Worm (Caenorhabditis elegans) whole organism, L1 larva: ENCODE data around the gene unc-132.

Experiments
- C16A3.4 ChIP-seq: fragments of 150-350 bp; optimal IDR thresholded peaks from 2 replicates; lab custom pipeline; 2014; ENCODE audit warnings: missing biosample characterization, missing genetic modification characterization
- aly-2 ChIP-seq: fragments of 150-350 bp; optimal IDR thresholded peaks from 2 replicates; lab custom pipeline; 2014; ENCODE audit warnings: missing biosample characterization, missing genetic modification characterization
- ama-1 ChIP-seq: fragments of 150-350 bp; optimal IDR thresholded peaks from 2 replicates; lab custom pipeline; 2014
- blmp-1 ChIP-seq: fragments of 150-350 bp; optimal IDR thresholded peaks from 2 replicates; lab custom pipeline; 2014; ENCODE audit warnings: missing biosample characterization, missing genetic modification characterization
- ceh-82 ChIP-seq, 3 experiments: fragments of 150-350 bp in 1 of 3; sonication (generic microtip) in 2 of 3; optimal IDR thresholded peaks; 2 replicates each; lab custom pipeline; 2014 to 2017; ENCODE audit warnings: missing biosample characterization in 3 of 3, missing genetic modification characterization in 3 of 3
- ces-1 ChIP-seq: fragments of 150-350 bp; optimal IDR thresholded peaks from 2 replicates; lab custom pipeline; 2014; ENCODE audit warnings: missing biosample characterization, missing genetic modification reagents, missing genetic modification characterization
- elt-2 ChIP-seq: sonication (generic microtip); optimal IDR thresholded peaks from 2 replicates; lab custom pipeline; 2016; ENCODE audit warnings: missing genetic modification characterization, mild to moderate bottlenecking, inconsistent platforms, missing compliant biosample characterization, missing genetic modification reagents
- fkh-8 ChIP-seq: sonication (generic microtip); optimal IDR thresholded peaks from 2 replicates; lab custom pipeline; 2016; ENCODE audit warnings: mild to moderate bottlenecking, missing genetic modification characterization, missing compliant biosample characterization
- fos-1 ChIP-seq: fragments of 150-350 bp; optimal IDR thresholded peaks from 2 replicates; lab custom pipeline; 2014; ENCODE audit warnings: missing biosample characterization, missing genetic modification characterization
- nhr-90 ChIP-seq: sonication (generic microtip); optimal IDR thresholded peaks from 2 replicates; lab custom pipeline; 2016; ENCODE audit warnings: mild to moderate bottlenecking, missing genetic modification characterization, missing compliant biosample characterization; ENCODE audit not compliant: poor library complexity
- rnt-1 ChIP-seq: sonication (generic microtip); optimal IDR thresholded peaks from 2 replicates; lab custom pipeline; 2016; ENCODE audit warnings: mild to moderate bottlenecking, missing genetic modification characterization, moderate library complexity, missing compliant biosample characterization
- sup-37 ChIP-seq: fragments of 200-800 bp; sonication (Bioruptor generic); optimal IDR thresholded peaks from 2 replicates; lab custom pipeline; 2018; ENCODE audit warnings: mild to moderate bottlenecking, missing genetic modification characterization, missing compliant biosample characterization
- zag-1 ChIP-seq: fragments of 150-350 bp; optimal IDR thresholded peaks from 2 replicates; lab custom pipeline; 2014; ENCODE audit warnings: missing biosample characterization, missing genetic modification characterization

DNA sequence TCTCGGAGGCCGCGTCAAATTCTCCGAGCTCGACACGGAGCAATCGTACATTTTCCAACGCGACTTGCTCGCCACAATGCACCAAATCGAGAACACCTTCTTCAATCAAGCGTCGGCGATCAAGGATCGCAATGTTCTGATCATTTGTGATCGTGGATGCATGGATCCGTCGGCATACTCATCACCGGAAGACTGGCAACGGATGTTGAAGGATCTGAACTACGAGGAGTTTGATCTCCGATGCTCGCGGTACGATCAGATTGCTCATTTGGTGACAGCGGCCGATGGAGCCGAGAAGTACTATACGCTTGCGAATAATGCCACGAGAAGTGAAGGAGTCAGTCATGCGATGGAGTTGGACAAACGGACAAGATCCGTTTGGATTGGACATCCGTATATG, 11.6 kb downstream of the unc-132 start:
- TF ChIP-seq ama-1 (lab: Kevin White, UChicago) (no peak), sup-37 (GFP tag; lab: Kevin White, UChicago) (no peak), fos-1 (tag; lab: Kevin White, UChicago) (no peak), ces-1 (GFP tag; lab: Kevin White, UChicago) (no peak), zag-1 (tag; lab: Kevin White, UChicago) (no peak), elt-2 (no peak), blmp-1 (tag; lab: Kevin White, UChicago) (no peak), nhr-90 (no peak), rnt-1 (tag; lab: Kevin White, UChicago) (no peak), fkh-8 (tag; lab: Kevin White, UChicago) (no peak), C16A3.4 (tag; lab: Kevin White, UChicago) (no peak), ceh-82 (tag; optimal IDR thresholded peaks at IDR 0.05; lab: Kevin White, UChicago) (no peak), aly-2 (no peak)
